Worm (Caenorhabditis elegans): ENCODE data around the gene kat-1.
A peak's percentile ranks its signal among the peaks of the same experiment; 100 is the strongest.

kat-1 gene

DNA sequence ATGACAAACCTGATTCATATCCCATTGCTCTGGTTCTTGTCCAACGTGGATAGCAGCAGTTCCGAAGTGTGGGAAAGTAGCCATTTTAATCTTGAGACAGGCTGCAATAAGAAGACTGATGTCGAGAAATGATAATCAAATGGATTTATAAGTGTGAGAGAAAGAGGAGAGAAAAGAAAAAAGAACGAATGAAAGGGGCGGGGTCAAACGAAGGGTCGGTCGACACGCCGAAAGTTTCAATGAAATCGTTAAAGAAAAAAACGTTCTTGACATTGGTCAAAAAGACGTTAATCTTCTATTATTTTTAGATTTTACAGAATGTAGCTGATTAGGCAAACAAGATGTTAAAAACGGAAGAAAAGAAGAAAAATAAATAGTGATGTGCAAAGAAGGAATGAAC lies 15.8 kb upstream of the kat-1 start, which contains the start of gene cth-2 (continued):
- no peak for TF ChIP-seq F37D6.2 (tag; optimal IDR thresholded peaks at IDR 0.05)
- TF ChIP-seq T26A8.4 (GFP tag; IDR thresholded peaks at IDR 0.05) = no peak
- no peak for TF ChIP-seq lim-7 (GFP tag; IDR thresholded peaks at IDR 0.05)
- TF ChIP-seq dve-1 (tag; optimal IDR thresholded peaks at IDR 0.05; ENCODE audit: insufficient read depth) = peak; percentile 32
- no peak for TF ChIP-seq daf-19 (GFP tag; conservative IDR thresholded peaks at IDR 0.05)
- no peak for TF ChIP-seq F26F4.8 (GFP tag; conservative IDR thresholded peaks at IDR 0.05)
- TF ChIP-seq nhr-28 (tag; optimal IDR thresholded peaks at IDR 0.05) = peak; percentile 2
- no peak for TF ChIP-seq gei-8 (GFP tag; optimal IDR thresholded peaks at IDR 0.05)
- no peak for TF ChIP-seq mes-2 (tag; optimal IDR thresholded peaks at IDR 0.05; ENCODE audit: poor library complexity, severe bottlenecking)
- TF ChIP-seq R02D3.7 (tag; optimal IDR thresholded peaks at IDR 0.05) = no peak
- no peak for TF ChIP-seq php-3 (GFP tag; IDR thresholded peaks at IDR 0.05)
- TF ChIP-seq zip-2 (tag; optimal IDR thresholded peaks at IDR 0.05) = no peak
- TF ChIP-seq ztf-7 (tag; optimal IDR thresholded peaks at IDR 0.05) = no peak
- peak; percentile 19 for TF ChIP-seq ama-1 (optimal IDR thresholded peaks at IDR 0.05)
- no peak for TF ChIP-seq aly-2 (tag; optimal IDR thresholded peaks at IDR 0.05)
- no peak for TF ChIP-seq Y105C5A.15 (GFP tag; IDR thresholded peaks at IDR 0.05)
- TF ChIP-seq dmd-9 (GFP tag; IDR thresholded peaks at IDR 0.05) = no peak
- no peak for TF ChIP-seq pqm-1 (tag; optimal IDR thresholded peaks at IDR 0.05)
- TF ChIP-seq lir-3 (tag; optimal IDR thresholded peaks at IDR 0.05) = no peak
- no peak for TF ChIP-seq egl-27 (tag; optimal IDR thresholded peaks at IDR 0.05)
- TF ChIP-seq daf-8 (GFP tag; IDR thresholded peaks at IDR 0.05) = no peak

DNA sequence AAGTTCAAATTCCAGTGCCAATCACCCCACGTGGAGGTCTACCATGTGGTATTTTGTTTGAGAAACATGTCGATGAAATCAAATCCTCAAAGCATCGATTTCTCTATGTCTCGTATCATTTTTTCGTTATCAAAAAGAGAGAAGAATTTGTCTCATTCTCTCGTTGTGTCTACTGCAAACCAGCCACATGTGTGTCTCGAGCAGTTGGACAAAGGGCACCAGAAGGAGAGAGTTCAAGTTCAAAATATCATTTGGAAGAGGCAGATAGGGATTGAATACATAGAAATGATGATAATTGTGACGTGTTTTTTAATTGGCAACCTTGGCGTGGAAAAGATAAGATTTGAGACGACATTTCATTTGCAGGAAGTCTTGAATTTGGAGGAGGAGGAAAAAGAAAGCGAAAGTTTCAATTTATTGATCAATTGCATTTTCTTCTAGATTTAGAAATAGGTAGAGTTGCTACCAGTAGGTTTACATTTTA lies 14.3 kb upstream of the kat-1 start:
- no peak for TF ChIP-seq fkh-10 (GFP tag; optimal IDR thresholded peaks at IDR 0.05)
- peak in 1 of 2 experiments; percentile 10 for TF ChIP-seq daf-16 (GFP tag; optimal IDR thresholded peaks at IDR 0.05)
- peak; percentile 62 for TF ChIP-seq daf-16 (tag; optimal IDR thresholded peaks at IDR 0.05)
- TF ChIP-seq arid-1 (GFP tag; conservative IDR thresholded peaks at IDR 0.05) = 0 out of 2 replicates have a peak, but pooled peaks have one; percentile 51
- no peak for TF ChIP-seq mdt-29 (GFP tag; IDR thresholded peaks at IDR 0.05)
- no peak for TF ChIP-seq zfp-3 (GFP tag; conservative IDR thresholded peaks at IDR 0.05)
- peak; percentile 63; the same call in 1 of the 2 replicates for TF ChIP-seq tra-1 (GFP tag; IDR thresholded peaks at IDR 0.05)
- TF ChIP-seq lin-38 (GFP tag; IDR thresholded peaks at IDR 0.05) = peak; percentile 11; the same call in 1 of the 2 replicates
- peak in 1 of 2 experiments; percentile 82 for TF ChIP-seq unc-62 (GFP tag; optimal IDR thresholded peaks at IDR 0.05 in 1 of 2)
- no peak for TF ChIP-seq unc-62 (tag; optimal IDR thresholded peaks at IDR 0.05)
- TF ChIP-seq Y75B8A.6 (GFP tag; IDR thresholded peaks at IDR 0.05) = 0 out of 2 replicates have a peak, but pooled peaks have one; percentile 82
- TF ChIP-seq lsy-2 (tag; optimal IDR thresholded peaks at IDR 0.05) = peak in 1 of 2 experiments; percentile 55
- peak; percentile 84 for TF ChIP-seq dmd-6 (GFP tag; IDR thresholded peaks at IDR 0.05)
- no peak for TF ChIP-seq D1046.2 (GFP tag; IDR thresholded peaks at IDR 0.05)
- TF ChIP-seq cey-2 (tag; optimal IDR thresholded peaks at IDR 0.05; ENCODE audit: borderline replicate concordance, insufficient read depth) = peak; percentile 67
- TF ChIP-seq ceh-44 (GFP tag; IDR thresholded peaks at IDR 0.05) = no peak
- peak in 1 of 2 experiments; percentile 88 for TF ChIP-seq mdl-1 (tag; optimal IDR thresholded peaks at IDR 0.05)
- TF ChIP-seq php-3 (GFP tag; IDR thresholded peaks at IDR 0.05) = peak; percentile 51
- TF ChIP-seq mxl-3 (GFP tag; optimal IDR thresholded peaks at IDR 0.05) = peak; percentile 94
- no peak for TF ChIP-seq jun-1 (tag; optimal IDR thresholded peaks at IDR 0.05)
- TF ChIP-seq aha-1 (tag) = peak; percentile 80
- TF ChIP-seq madf-5 (GFP tag; IDR thresholded peaks at IDR 0.05) = no peak
- TF ChIP-seq F49E8.2 (tag; optimal IDR thresholded peaks at IDR 0.05; ENCODE audit: borderline replicate concordance) = no peak
- TF ChIP-seq dve-1 (tag; optimal IDR thresholded peaks at IDR 0.05; ENCODE audit: insufficient read depth) = peak; percentile 69
- peak; percentile 53 for TF ChIP-seq mep-1 (tag; optimal IDR thresholded peaks at IDR 0.05)
- TF ChIP-seq R02D3.7 (tag; optimal IDR thresholded peaks at IDR 0.05) = no peak
- peak; percentile 42; the same call in 1 of the 2 replicates for TF ChIP-seq lin-1 (GFP tag; IDR thresholded peaks at IDR 0.05)
- TF ChIP-seq nhr-25 (tag; optimal IDR thresholded peaks at IDR 0.05; ENCODE audit: borderline replicate concordance, insufficient read depth) = peak; percentile 23
- TF ChIP-seq vab-7 (GFP tag; IDR thresholded peaks at IDR 0.05) = no peak
- peak; percentile 45 for TF ChIP-seq nhr-48 (tag; optimal IDR thresholded peaks at IDR 0.05)
- TF ChIP-seq pqm-1 (tag; optimal IDR thresholded peaks at IDR 0.05) = peak; percentile 57
- TF ChIP-seq hlh-11 (tag; optimal IDR thresholded peaks at IDR 0.05) = peak; percentile 85
- peak; percentile 37 for TF ChIP-seq mes-2 (tag; optimal IDR thresholded peaks at IDR 0.05; ENCODE audit: poor library complexity, severe bottlenecking)
